Worm (Caenorhabditis elegans): ENCODE measurements around the gene che-12.

ce11 chrV:10314371-10314770, 7.2 kb upstream of the che-12 start, which contains the start of gene trx-2:
- TF ChIP-seq flt-1 (GFP tag; IDR thresholded peaks at IDR 0.05) (no peak), ama-1 (optimal IDR thresholded peaks at IDR 0.05) (no peak), ceh-36 (tag; optimal IDR thresholded peaks at IDR 0.05) (no peak), tbx-11 (GFP tag; IDR thresholded peaks at IDR 0.05) (no peak), B0310.2 (tag; optimal IDR thresholded peaks at IDR 0.05) (no peak), aly-1 (tag; optimal IDR thresholded peaks at IDR 0.05) (no peak)

All from whole organism, early embryonic.